Worm (Caenorhabditis elegans): ENCODE results near the gene glb-25.

glb-25 gene

DNA sequence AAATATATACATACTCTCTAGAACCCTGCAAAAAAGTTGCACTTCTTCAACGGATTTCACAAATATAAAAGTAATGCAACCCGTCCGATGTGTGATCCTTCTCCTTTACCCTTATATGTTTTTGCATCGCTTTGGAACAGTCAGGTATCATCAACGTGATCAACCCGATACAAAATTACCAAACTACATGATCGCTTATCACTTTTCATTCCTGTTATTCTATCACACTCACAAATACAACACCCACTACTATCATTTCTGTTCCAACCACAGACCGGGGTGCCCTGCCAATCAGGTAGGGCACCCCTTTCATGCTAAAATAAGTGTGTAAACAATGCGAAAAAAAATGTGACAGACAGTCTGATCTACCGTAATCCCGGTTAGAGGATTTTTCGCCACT is 28.9 kb downstream of the glb-25 start:
- TF ChIP-seq egl-44 (GFP tag; IDR thresholded peaks at IDR 0.05) (no peak), nhr-120 (GFP tag; IDR thresholded peaks at IDR 0.05) (no peak), F22D6.2 (tag; optimal IDR thresholded peaks at IDR 0.05) (peak; percentile 75), xnd-1 (tag; optimal IDR thresholded peaks at IDR 0.05) (no peak), ceh-27 (GFP tag; optimal IDR thresholded peaks at IDR 0.05) (no peak), ztf-18 (tag; optimal IDR thresholded peaks at IDR 0.05) (no peak), nhr-80 (tag; optimal IDR thresholded peaks at IDR 0.05) (peak; percentile 33), chd-7 (tag; optimal IDR thresholded peaks at IDR 0.05) (no peak)

DNA sequence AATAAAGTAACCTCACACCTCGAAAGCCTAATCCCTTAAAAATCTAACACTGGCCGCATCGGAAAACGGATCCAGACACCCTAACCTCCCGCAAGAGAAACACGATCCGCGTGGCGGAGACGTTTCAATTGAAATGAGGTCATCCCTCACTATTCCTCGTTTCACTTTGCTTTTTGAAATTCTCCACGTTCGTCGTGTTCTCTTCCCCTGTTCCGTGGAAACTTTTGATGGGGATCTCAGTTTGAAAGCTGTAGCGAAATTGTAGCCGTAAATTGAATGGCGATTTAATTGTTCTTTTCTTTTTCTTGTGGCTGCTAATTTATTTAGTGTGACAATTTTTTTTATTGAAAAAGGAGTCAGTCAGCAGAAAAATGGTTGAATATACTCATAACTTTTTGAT is 30.7 kb downstream of the glb-25 start:
- TF ChIP-seq somi-1 (GFP tag; optimal IDR thresholded peaks at IDR 0.05) = no peak
- no peak for TF ChIP-seq athp-1 (tag; optimal IDR thresholded peaks at IDR 0.05)
- no peak for TF ChIP-seq sea-2 (GFP tag; IDR thresholded peaks at IDR 0.05)
- TF ChIP-seq ZK185.1 (tag; optimal IDR thresholded peaks at IDR 0.05; ENCODE audit: poor library complexity, severe bottlenecking) = no peak
- no peak for TF ChIP-seq die-1 (tag; optimal IDR thresholded peaks at IDR 0.05)
- no peak for TF ChIP-seq nhr-27 (tag; optimal IDR thresholded peaks at IDR 0.05)
- no peak for TF ChIP-seq egl-18 (GFP tag; IDR thresholded peaks at IDR 0.05)
- TF ChIP-seq dox-1 (GFP tag; IDR thresholded peaks at IDR 0.05) = no peak
- no peak for TF ChIP-seq F37B4.10 (GFP tag; IDR thresholded peaks at IDR 0.05)
- no peak for TF ChIP-seq hlh-26 (GFP tag; conservative IDR thresholded peaks at IDR 0.05)
- no peak for TF ChIP-seq snpc-1.3 (tag; optimal IDR thresholded peaks at IDR 0.05; ENCODE audit: insufficient read depth)
- no peak for TF ChIP-seq atf-7 (tag; optimal IDR thresholded peaks at IDR 0.05)
- no peak for TF ChIP-seq chd-7 (tag; optimal IDR thresholded peaks at IDR 0.05)

DNA sequence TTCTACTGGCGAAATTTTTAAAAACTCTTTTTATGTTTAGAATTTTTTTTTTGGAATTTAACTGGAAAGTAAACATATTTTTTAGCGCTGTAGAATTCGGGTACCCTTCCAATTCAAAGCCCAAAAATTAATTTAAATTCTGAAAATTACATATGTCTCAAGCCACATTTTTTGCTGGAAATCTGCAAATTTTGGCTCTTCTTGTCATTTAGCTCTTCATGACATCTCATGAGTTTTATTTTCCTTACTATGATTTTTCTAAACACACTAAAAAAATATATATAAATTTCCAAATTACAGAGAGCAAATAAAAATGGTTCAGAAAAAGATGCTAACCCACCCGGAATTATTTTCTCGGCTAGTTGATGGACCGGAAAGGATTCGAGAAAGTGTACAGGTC is 31.2 kb downstream of the glb-25 start, which contains the start of gene acs-3:
Gene acs-3 (plus strand): TSS at position 301 of the 400 bp plus-strand sequence.
- TF ChIP-seq F10E7.11 (tag; optimal IDR thresholded peaks at IDR 0.05) (no peak), ceh-40 (GFP tag; IDR thresholded peaks at IDR 0.05) (no peak), madf-6 (GFP tag; IDR thresholded peaks at IDR 0.05) (no peak), dpl-1 (GFP tag; optimal IDR thresholded peaks at IDR 0.05) (no peak), rec-8 (tag; optimal IDR thresholded peaks at IDR 0.05) (no peak)

DNA sequence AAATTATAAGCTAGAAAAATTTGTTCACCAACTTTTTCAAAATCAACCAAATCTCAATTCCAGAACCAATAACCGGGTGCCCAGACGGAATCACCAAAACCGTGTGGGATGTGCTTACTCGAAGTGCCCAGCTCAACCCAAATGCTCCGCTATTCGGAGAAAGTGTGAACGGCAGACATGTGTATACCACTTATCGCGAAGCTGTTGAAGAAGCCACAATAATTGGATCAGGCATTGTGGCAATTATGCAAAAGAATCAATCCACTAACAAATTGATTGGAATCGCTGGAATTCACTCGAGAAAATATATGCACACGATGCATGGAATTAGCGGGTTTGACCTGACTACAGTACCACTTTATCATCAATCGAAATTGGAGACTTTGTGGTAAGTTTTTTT is 31.6 kb downstream of the glb-25 start:
- TF ChIP-seq egrh-3 (GFP tag; IDR thresholded peaks at IDR 0.05) = no peak
- no peak for TF ChIP-seq attf-5 (GFP tag; optimal IDR thresholded peaks at IDR 0.05)
- no peak for TF ChIP-seq nhr-80 (tag; optimal IDR thresholded peaks at IDR 0.05)
- no peak for TF ChIP-seq F37B4.10 (GFP tag; IDR thresholded peaks at IDR 0.05)
- TF ChIP-seq C17E4.6 (GFP tag; IDR thresholded peaks at IDR 0.05) = no peak
- TF ChIP-seq ekl-4 (GFP tag; IDR thresholded peaks at IDR 0.05) = no peak
- no peak for TF ChIP-seq snpc-3.4 (tag; optimal IDR thresholded peaks at IDR 0.05)
- no peak for TF ChIP-seq ets-4 (GFP tag; optimal IDR thresholded peaks at IDR 0.05)
- TF ChIP-seq ztf-18 (tag; optimal IDR thresholded peaks at IDR 0.05) = no peak
- no peak for TF ChIP-seq aptf-3 (GFP tag; IDR thresholded peaks at IDR 0.05)
- no peak for TF ChIP-seq lin-54 (GFP tag; optimal IDR thresholded peaks at IDR 0.05)
- no peak for TF ChIP-seq madf-8 (GFP tag; conservative IDR thresholded peaks at IDR 0.05)
- TF ChIP-seq ztf-28 (GFP tag; IDR thresholded peaks at IDR 0.05) = no peak
- TF ChIP-seq snpc-1.1 (tag; optimal IDR thresholded peaks at IDR 0.05; ENCODE audit: insufficient read depth) = no peak
- TF ChIP-seq zfh-2 (GFP tag; conservative IDR thresholded peaks at IDR 0.05) = no peak
- TF ChIP-seq ccch-3 (GFP tag; optimal IDR thresholded peaks at IDR 0.05) = no peak
- no peak for TF ChIP-seq K11D2.4 (GFP tag; IDR thresholded peaks at IDR 0.05)
- no peak for TF ChIP-seq B0019.2 (GFP tag; conservative IDR thresholded peaks at IDR 0.05)
- no peak for TF ChIP-seq xnd-1 (tag; optimal IDR thresholded peaks at IDR 0.05)
